Fruit fly (Drosophila melanogaster): ENCODE measurements around the gene CG7886.
A peak's percentile ranks its signal among the peaks of the same experiment; 100 is the strongest.

Gene CG7886

dm6 chr3R:14597935-14598424 lies 44.4 kb downstream of the CG7886 start (continued):
- TF ChIP-seq Dref (GFP tag; IDR thresholded peaks at IDR 0.05) (no peak), Bteb2 (GFP tag; optimal IDR thresholded peaks at IDR 0.05) (no peak), CG8089 (GFP tag; optimal IDR thresholded peaks at IDR 0.05) (no peak), CG17361 (GFP tag; IDR thresholded peaks at IDR 0.05) (peak; percentile 60), Myb (GFP tag; optimal IDR thresholded peaks at IDR 0.05) (no peak), Ets97D (GFP tag; optimal IDR thresholded peaks at IDR 0.05) (peak; percentile 32), CG12236 (GFP tag; optimal IDR thresholded peaks at IDR 0.05) (no peak), salm (tag; optimal IDR thresholded peaks at IDR 0.05) (no peak), CoRest (tag; optimal IDR thresholded peaks at IDR 0.05) (peak; percentile 42), Ada2b (GFP tag; IDR thresholded peaks at IDR 0.05) (0 out of 2 replicates have a peak, but pooled peaks have one; percentile 10), repo (GFP tag; optimal IDR thresholded peaks at IDR 0.05) (no peak), CG10267 (tag; optimal IDR thresholded peaks at IDR 0.05) (peak; percentile 33), bowl (GFP tag; IDR thresholded peaks at IDR 0.05) (no peak), CG9817 (tag; optimal IDR thresholded peaks at IDR 0.05) (no peak), tio (GFP tag; optimal IDR thresholded peaks at IDR 0.05) (peak; percentile 19), Hmr (GFP tag; optimal IDR thresholded peaks at IDR 0.05) (no peak), CG12391 (tag; optimal IDR thresholded peaks at IDR 0.05) (peak; percentile 50), gsb-n (tag; optimal IDR thresholded peaks at IDR 0.05) (peak; percentile 26), gcm (GFP tag; optimal IDR thresholded peaks at IDR 0.05) (no peak), CG30403 (GFP tag; optimal IDR thresholded peaks at IDR 0.05) (peak; percentile 36), CG11093 (GFP tag; IDR thresholded peaks at IDR 0.05) (no peak), dan (GFP tag; IDR thresholded peaks at IDR 0.05) (no peak), vvl (GFP tag; IDR thresholded peaks at IDR 0.05) (peak; percentile 47; the same call in 1 of the 2 replicates), lola (GFP tag; optimal IDR thresholded peaks at IDR 0.05) (peak in 1 of 3 experiments; percentile 56), CG6683 (GFP tag; optimal IDR thresholded peaks at IDR 0.05) (no peak), sima (GFP tag; optimal IDR thresholded peaks at IDR 0.05) (no peak), CG2875 (GFP tag; optimal IDR thresholded peaks at IDR 0.05) (peak; percentile 1), Ets65A (GFP tag) (peak; percentile 85), CG33557 (GFP tag; optimal IDR thresholded peaks at IDR 0.05) (peak; percentile 6), Eip74EF (GFP tag; optimal IDR thresholded peaks at IDR 0.05) (peak in 1 of 2 experiments; percentile 17), slp2 (GFP tag; optimal IDR thresholded peaks at IDR 0.05) (no peak), phol (tag; optimal IDR thresholded peaks at IDR 0.05) (peak; percentile 61), cg (GFP tag; optimal IDR thresholded peaks at IDR 0.05) (peak; percentile 33), btn (GFP tag; optimal IDR thresholded peaks at IDR 0.05) (no peak), CG17328 (GFP tag; IDR thresholded peaks at IDR 0.05) (peak; percentile 24; the same call in 1 of the 2 replicates), trem (tag; optimal IDR thresholded peaks at IDR 0.05) (peak; percentile 21), Lhr (GFP tag; optimal IDR thresholded peaks at IDR 0.05) (peak; percentile 27), CG13296 (GFP tag; optimal IDR thresholded peaks at IDR 0.05) (no peak), CG18476 (GFP tag; optimal IDR thresholded peaks at IDR 0.05) (peak; percentile 10), CG10543 (GFP tag; optimal IDR thresholded peaks at IDR 0.05) (no peak), dimm (GFP tag; IDR thresholded peaks at IDR 0.05) (0 out of 2 replicates have a peak, but pooled peaks have one; percentile 22), CG15479 (GFP tag; optimal IDR thresholded peaks at IDR 0.05) (peak; percentile 70), Hand (GFP tag; optimal IDR thresholded peaks at IDR 0.05) (no peak), CG14860 (GFP tag; IDR thresholded peaks at IDR 0.05; ENCODE audit: partially characterized antibody) (no peak), toy (GFP tag; IDR thresholded peaks at IDR 0.05) (no peak), CG1024 (GFP tag; IDR thresholded peaks at IDR 0.05) (no peak), CG30431 (GFP tag; optimal IDR thresholded peaks at IDR 0.05) (peak; percentile 10), Hr51 (GFP tag; optimal IDR thresholded peaks at IDR 0.05) (peak in 1 of 2 experiments; percentile 53), Six4 (GFP tag; optimal IDR thresholded peaks at IDR 0.05) (peak; percentile 15), CG6765 (GFP tag; optimal IDR thresholded peaks at IDR 0.05) (no peak)

All from whole organism, embryonic.